Worm (Caenorhabditis elegans) whole organism, L4 larva: ENCODE results near the gene F14H3.5.

Experiments used
- F10B5.3 ChIP-seq: sonication (generic microtip); optimal IDR thresholded peaks from 2 replicates; lab custom pipeline; 2016; ENCODE audit warnings: mild to moderate bottlenecking, missing genetic modification characterization, missing compliant biosample characterization
- F44E2.7 ChIP-seq: fragments of 200-800 bp; sonication (Bioruptor generic); IDR thresholded peaks from 2 replicates; pipeline ENCODE4 v2.1.2; 2022; ENCODE audit warnings: missing genetic modification characterization, missing compliant biosample characterization
- T20F7.1 ChIP-seq: fragments of 200-800 bp; sonication (Bioruptor generic); optimal IDR thresholded peaks from 2 replicates; lab custom pipeline; 2018; ENCODE audit warnings: mild to moderate bottlenecking, missing genetic modification characterization, missing compliant biosample characterization
- T26A8.4 ChIP-seq: fragments of 200-800 bp; sonication (Bioruptor generic); IDR thresholded peaks from 2 replicates; pipeline ENCODE4 v1.3.6; 2022; ENCODE audit warnings: missing genetic modification characterization, missing compliant biosample characterization
- Y48G9A.11 ChIP-seq: fragments of 200-800 bp; sonication (Bioruptor generic); IDR thresholded peaks from 2 replicates; pipeline ENCODE4 v1.3.6; 2022; ENCODE audit warnings: missing genetic modification reagents, missing genetic modification characterization, missing compliant biosample characterization
- ZK337.2 ChIP-seq: fragments of 200-800 bp; sonication (Bioruptor generic); IDR thresholded peaks from 2 replicates; pipeline ENCODE4 v1.3.6; 2022; ENCODE audit warnings: missing genetic modification reagents, missing genetic modification characterization, missing compliant biosample characterization
- ZK546.5 ChIP-seq, 2 experiments: sonication (generic microtip); optimal IDR thresholded peaks; 2 replicates each; lab custom pipeline; 2017; ENCODE audit warnings: missing biosample characterization in 2 of 2, missing genetic modification characterization in 2 of 2
- ama-1 ChIP-seq: fragments of 150-350 bp; optimal IDR thresholded peaks from 2 replicates; lab custom pipeline; 2014; ENCODE audit warnings: inconsistent platforms, mixed read lengths
- ceh-32 ChIP-seq: sonication (generic microtip); optimal IDR thresholded peaks from 2 replicates; lab custom pipeline; 2016; ENCODE audit warnings: mild to moderate bottlenecking, missing genetic modification characterization, missing compliant biosample characterization; ENCODE audit not compliant: poor library complexity
- daf-12 ChIP-seq: fragments of 150-350 bp; optimal IDR thresholded peaks from 2 replicates; lab custom pipeline; 2014; ENCODE audit warnings: missing biosample characterization, missing genetic modification reagents, missing genetic modification characterization
- daf-16 ChIP-seq, 3 experiments: sonication (generic microtip); optimal IDR thresholded peaks; 2 replicates each; lab custom pipeline; 2016 to 2017; ENCODE audit warnings: missing genetic modification characterization in 3 of 3, missing genetic modification reagents in 3 of 3, mild to moderate bottlenecking in 2 of 3, missing compliant biosample characterization in 2 of 3, missing biosample characterization in 1 of 3, moderate library complexity in 1 of 3
- daf-8 ChIP-seq: fragments of 200-800 bp; sonication (Bioruptor generic); IDR thresholded peaks from 2 replicates; pipeline ENCODE4 v1.3.6; 2022; ENCODE audit warnings: missing genetic modification characterization, missing compliant biosample characterization
- dmd-6 ChIP-seq: fragments of 200-800 bp; sonication (Bioruptor generic); IDR thresholded peaks from 2 replicates; pipeline ENCODE4 v1.3.6; 2022; ENCODE audit warnings: missing genetic modification reagents, missing genetic modification characterization, missing compliant biosample characterization
- dmd-9 ChIP-seq: fragments of 200-800 bp; sonication (Bioruptor generic); IDR thresholded peaks from 2 replicates; pipeline ENCODE4 v1.3.6; 2022; ENCODE audit warnings: missing genetic modification reagents, missing genetic modification characterization, missing compliant biosample characterization
- dpl-1 ChIP-seq: fragments of 150-350 bp; optimal IDR thresholded peaks from 2 replicates; lab custom pipeline; 2014; ENCODE audit warnings: missing biosample characterization, missing genetic modification reagents, missing genetic modification characterization
- dve-1 ChIP-seq: sonication (generic microtip); optimal IDR thresholded peaks from 2 replicates; lab custom pipeline; 2017; ENCODE audit warnings: antibody characterized with exemption, mild to moderate bottlenecking, missing genetic modification characterization, missing compliant biosample characterization; ENCODE audit not compliant: insufficient read depth
- egl-27 ChIP-seq: sonication (generic microtip); optimal IDR thresholded peaks from 3 replicates; lab custom pipeline; 2017; ENCODE audit warnings: missing biosample characterization, missing genetic modification reagents, missing genetic modification characterization
- egl-43 ChIP-seq: fragments of 200-800 bp; sonication (Bioruptor generic); IDR thresholded peaks from 2 replicates; pipeline ENCODE4 v1.3.6; 2022; ENCODE audit warnings: missing genetic modification reagents, missing genetic modification characterization, missing compliant biosample characterization
- fkh-10 ChIP-seq: fragments of 150-350 bp; optimal IDR thresholded peaks from 2 replicates; lab custom pipeline; 2014; ENCODE audit warnings: missing biosample characterization, missing genetic modification reagents, missing genetic modification characterization
- hif-1 ChIP-seq, 2 experiments: sonication (generic microtip); optimal IDR thresholded peaks; 2 replicates each; lab custom pipeline; 2016 to 2017; ENCODE audit warnings: missing compliant biosample characterization in 2 of 2, missing genetic modification characterization in 2 of 2, missing genetic modification reagents in 2 of 2, missing genotype in 2 of 2, mild to moderate bottlenecking in 1 of 2
- hlh-11 ChIP-seq: fragments of 200-800 bp; sonication (Bioruptor generic); optimal IDR thresholded peaks from 2 replicates; lab custom pipeline; 2018; ENCODE audit warnings: mild to moderate bottlenecking, missing genetic modification characterization, missing compliant biosample characterization
- hlh-30 ChIP-seq: sonication (generic microtip); optimal IDR thresholded peaks from 2 replicates; lab custom pipeline; 2017; ENCODE audit warnings: antibody characterized with exemption, mild to moderate bottlenecking, missing genetic modification characterization, missing compliant biosample characterization; ENCODE audit not compliant: insufficient read depth
- lin-1 ChIP-seq: fragments of 200-800 bp; sonication (Bioruptor generic); IDR thresholded peaks from 2 replicates; pipeline ENCODE4 v1.3.6; 2022; ENCODE audit warnings: missing genetic modification reagents, missing genetic modification characterization, missing compliant biosample characterization
- lin-15B ChIP-seq: fragments of 150-350 bp; sonication (generic microtip); optimal IDR thresholded peaks from 3 replicates; lab custom pipeline; 2014; ENCODE audit warnings: missing biosample characterization, missing genetic modification characterization
- lir-3 ChIP-seq: sonication (generic microtip); optimal IDR thresholded peaks from 2 replicates; lab custom pipeline; 2016; ENCODE audit warnings: mild to moderate bottlenecking, missing genetic modification characterization, missing compliant biosample characterization
- lsy-2 ChIP-seq, 2 experiments: fragments of 150-350 bp in 1 of 2; sonication (generic microtip) in 1 of 2; optimal IDR thresholded peaks; 2 replicates each; lab custom pipeline; 2014 to 2017; ENCODE audit warnings: missing biosample characterization in 2 of 2, missing genetic modification characterization in 2 of 2
- madf-5 ChIP-seq, 2 experiments: fragments of 200-800 bp; sonication (Bioruptor generic); IDR thresholded peaks; 2 replicates each; pipeline ENCODE4 v1.3.6; 2022; ENCODE audit warnings: missing compliant biosample characterization in 2 of 2, missing genetic modification characterization in 2 of 2
- mdl-1 ChIP-seq, 2 experiments: fragments of 150-350 bp in 1 of 2; sonication (generic microtip) in 1 of 2; optimal IDR thresholded peaks; 2 replicates each; lab custom pipeline; 2014 to 2017; ENCODE audit warnings: missing biosample characterization in 2 of 2, missing genetic modification characterization in 2 of 2
- mxl-3 ChIP-seq: fragments of 200-800 bp; sonication (Bioruptor generic); optimal IDR thresholded peaks from 2 replicates; lab custom pipeline; 2018; ENCODE audit warnings: mild to moderate bottlenecking, missing genetic modification characterization, missing compliant biosample characterization
- nhr-10 ChIP-seq: fragments of 150-350 bp; optimal IDR thresholded peaks from 2 replicates; lab custom pipeline; 2014; ENCODE audit warnings: missing biosample characterization, missing genetic modification characterization
- nhr-102 ChIP-seq: sonication (generic microtip); optimal IDR thresholded peaks from 2 replicates; lab custom pipeline; 2016; ENCODE audit warnings: mild to moderate bottlenecking, missing genetic modification characterization, moderate library complexity, missing compliant biosample characterization
- nhr-11 ChIP-seq: fragments of 150-350 bp; optimal IDR thresholded peaks from 2 replicates; lab custom pipeline; 2014; ENCODE audit warnings: missing biosample characterization, missing genetic modification characterization
- nhr-28 ChIP-seq: fragments of 150-350 bp; optimal IDR thresholded peaks from 2 replicates; lab custom pipeline; 2014; ENCODE audit warnings: missing biosample characterization, missing genetic modification characterization
- nhr-41 ChIP-seq: fragments of 200-800 bp; sonication (Bioruptor generic); IDR thresholded peaks from 2 replicates; pipeline ENCODE4 v1.3.6; 2022; ENCODE audit warnings: missing genetic modification reagents, missing genetic modification characterization, missing compliant biosample characterization
- nhr-42 ChIP-seq: fragments of 200-800 bp; sonication (Bioruptor generic); IDR thresholded peaks from 2 replicates; pipeline ENCODE4 v1.3.6; 2022; ENCODE audit warnings: missing genetic modification characterization, missing compliant biosample characterization
- nhr-48 ChIP-seq: sonication (generic microtip); optimal IDR thresholded peaks from 2 replicates; lab custom pipeline; 2016; ENCODE audit warnings: mild to moderate bottlenecking, missing genetic modification characterization, missing compliant biosample characterization
- nhr-6 ChIP-seq: fragments of 150-350 bp; optimal IDR thresholded peaks from 2 replicates; lab custom pipeline; 2014; ENCODE audit warnings: missing biosample characterization, missing genetic modification characterization
- nhr-77 ChIP-seq: fragments of 150-350 bp; optimal IDR thresholded peaks from 2 replicates; lab custom pipeline; 2014; ENCODE audit warnings: missing biosample characterization, missing genetic modification characterization
- php-3 ChIP-seq: fragments of 200-800 bp; sonication (Bioruptor generic); IDR thresholded peaks from 2 replicates; pipeline ENCODE4 v1.3.6; 2022; ENCODE audit warnings: missing genetic modification reagents, missing genetic modification characterization, missing compliant biosample characterization
- pqm-1 ChIP-seq: sonication (generic microtip); optimal IDR thresholded peaks from 2 replicates; lab custom pipeline; 2017; ENCODE audit warnings: missing biosample characterization, missing genetic modification characterization
- saeg-2 ChIP-seq: fragments of 200-800 bp; sonication (Bioruptor generic); IDR thresholded peaks from 2 replicates; pipeline ENCODE4 v1.3.6; 2022; ENCODE audit warnings: missing genetic modification reagents, missing genetic modification characterization, missing compliant biosample characterization
- sdz-12 ChIP-seq: fragments of 200-800 bp; sonication (Bioruptor generic); optimal IDR thresholded peaks from 2 replicates; lab custom pipeline; 2018; ENCODE audit warnings: mild to moderate bottlenecking, missing genetic modification characterization, missing compliant biosample characterization
- set-16 ChIP-seq: fragments of 200-800 bp; sonication (Bioruptor generic); IDR thresholded peaks from 2 replicates; pipeline ENCODE4 v1.3.6; 2022; ENCODE audit warnings: missing genetic modification reagents, missing genetic modification characterization, missing compliant biosample characterization
- snpc-1.2 ChIP-seq: fragments of 200-800 bp; sonication (Bioruptor generic); IDR thresholded peaks from 2 replicates; pipeline ENCODE4 v1.3.6; 2022; ENCODE audit warnings: missing genetic modification reagents, missing genetic modification characterization, missing compliant biosample characterization
- snpc-4 ChIP-seq: fragments of 150-350 bp; optimal IDR thresholded peaks from 2 replicates; lab custom pipeline; 2014; ENCODE audit warnings: missing biosample characterization, missing genetic modification characterization
- tra-1 ChIP-seq: fragments of 200-800 bp; sonication (Bioruptor generic); IDR thresholded peaks from 2 replicates; pipeline ENCODE4 v1.3.6; 2022; ENCODE audit warnings: missing genetic modification reagents, missing genetic modification characterization, missing compliant biosample characterization
- vab-7 ChIP-seq: fragments of 200-800 bp; sonication (Bioruptor generic); IDR thresholded peaks from 2 replicates; pipeline ENCODE4 v1.3.6; 2022; ENCODE audit warnings: missing genetic modification reagents, missing genetic modification characterization, missing compliant biosample characterization
- zfp-3 ChIP-seq: fragments of 200-800 bp; sonication (Bioruptor generic); conservative IDR thresholded peaks from 2 replicates; pipeline ENCODE4 v1.3.6; 2022; ENCODE audit warnings: missing genetic modification reagents, missing genetic modification characterization, missing compliant biosample characterization
- zip-2 ChIP-seq: fragments of 150-350 bp; optimal IDR thresholded peaks from 2 replicates; lab custom pipeline; 2014; ENCODE audit warnings: missing biosample characterization, missing genetic modification characterization
- ztf-11 ChIP-seq: fragments of 150-350 bp; optimal IDR thresholded peaks from 2 replicates; lab custom pipeline; 2014; ENCODE audit warnings: missing biosample characterization, missing genetic modification characterization

The F14H3.5 gene

DNA sequence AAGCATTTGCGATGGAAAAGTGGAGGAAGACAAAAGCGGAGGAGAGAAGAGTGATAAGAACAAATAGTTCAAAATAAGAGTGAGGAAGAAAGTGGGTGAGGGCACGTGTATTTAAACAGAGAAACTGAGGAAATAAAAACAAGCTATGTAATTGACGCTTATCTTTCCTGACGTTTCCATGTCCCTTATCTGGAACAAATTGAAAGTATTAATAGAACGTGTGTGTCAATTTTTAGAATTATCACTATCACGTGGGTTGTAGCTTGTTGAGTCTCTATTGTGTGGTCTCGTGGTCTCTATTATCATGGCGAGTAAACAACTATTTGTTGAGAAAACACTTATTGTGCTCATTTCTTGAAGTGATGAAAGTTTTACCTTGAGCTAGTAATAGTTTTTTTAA lies 11.0 kb downstream of the F14H3.5 start, which contains the start of gene T10C6.15:
T10C6.15 (minus strand) TSS at position 104 of the 400 bp plus-strand sequence.
- TF ChIP-seq nhr-28 (tag; lab: Kevin White, UChicago) (peak; percentile 80), mxl-3 (GFP tag; lab: Kevin White, UChicago) (peak; percentile 18), zfp-3 (GFP tag; lab: Robert Waterston, UW) (no peak), lin-1 (GFP tag; lab: Robert Waterston, UW) (peak; percentile 83), set-16 (no peak), nhr-102 (tag; lab: Kevin White, UChicago) (peak; percentile 89), lsy-2 (tag; optimal IDR thresholded peaks at IDR 0.05; lab: Kevin White, UChicago) (no peak), nhr-10 (tag; lab: Kevin White, UChicago) (peak; percentile 46), nhr-11 (tag; lab: Kevin White, UChicago) (no peak), nhr-48 (tag; lab: Kevin White, UChicago) (peak; percentile 91), madf-5 (GFP tag; IDR thresholded peaks at IDR 0.05; lab: Robert Waterston, UW) (no peak), nhr-6 (tag; lab: Kevin White, UChicago) (peak; percentile 20), T20F7.1 (GFP tag; lab: Kevin White, UChicago) (peak; percentile 38), nhr-77 (tag; lab: Kevin White, UChicago) (peak; percentile 58), dmd-6 (GFP tag; lab: Robert Waterston, UW) (peak; percentile 95), ZK337.2 (GFP tag; lab: Robert Waterston, UW) (no peak), hlh-11 (peak; percentile 91), mdl-1 (tag; optimal IDR thresholded peaks at IDR 0.05; lab: Kevin White, UChicago) (peak in 1 of 2 experiments; percentile 72), hif-1 (tag; optimal IDR thresholded peaks at IDR 0.05; lab: Kevin White, UChicago) (peak in 1 of 2 experiments; percentile 4), hlh-30 (tag; lab: Kevin White, UChicago) (peak; percentile 77), dve-1 (peak; percentile 97), pqm-1 (tag; lab: Kevin White, UChicago) (peak; percentile 67), daf-16 (GFP tag; optimal IDR thresholded peaks at IDR 0.05; lab: Kevin White, UChicago) (peak in 1 of 2 experiments; percentile 91), daf-16 (tag; optimal IDR thresholded peaks at IDR 0.05; lab: Kevin White, UChicago) (peak; percentile 100), php-3 (GFP tag; lab: Robert Waterston, UW) (peak; percentile 74), tra-1 (GFP tag; lab: Robert Waterston, UW) (peak; percentile 69), dpl-1 (GFP tag; lab: Kevin White, UChicago) (no peak), daf-8 (no peak)

DNA sequence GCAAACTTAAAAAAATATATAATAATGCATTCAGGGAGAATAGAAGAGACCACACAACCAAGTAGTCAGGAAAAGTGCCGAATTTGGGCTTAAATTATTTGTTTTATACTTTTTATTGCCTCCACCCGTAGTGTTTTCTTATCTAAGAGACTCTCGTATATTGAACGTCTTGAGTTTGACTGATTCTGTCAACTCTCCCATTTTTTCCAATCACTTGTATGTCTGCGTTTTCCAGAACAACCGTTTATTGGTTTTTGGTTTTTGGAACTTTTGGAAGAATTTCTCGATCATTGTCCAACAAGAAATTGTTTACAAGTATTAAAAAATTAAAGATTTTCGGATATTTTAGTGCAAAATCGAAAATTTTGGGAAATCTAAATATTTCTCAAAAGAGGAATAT lies 13.2 kb downstream of the F14H3.5 start:
- TF ChIP-seq ama-1 (lab: Kevin White, UChicago) (no peak), saeg-2 (GFP tag; lab: Robert Waterston, UW) (no peak), fkh-10 (GFP tag; lab: Kevin White, UChicago) (no peak), php-3 (GFP tag; lab: Robert Waterston, UW) (peak; percentile 68), T26A8.4 (GFP tag; lab: Robert Waterston, UW) (no peak), nhr-48 (tag; lab: Kevin White, UChicago) (no peak), egl-43 (GFP tag; lab: Robert Waterston, UW) (no peak), nhr-42 (GFP tag; lab: Robert Waterston, UW) (0 out of 2 replicates have a peak, but pooled peaks have one; percentile 5), zip-2 (tag; lab: Kevin White, UChicago) (no peak), vab-7 (GFP tag; lab: Robert Waterston, UW) (no peak), sdz-12 (no peak), F10B5.3 (tag; lab: Kevin White, UChicago) (no peak), lir-3 (no peak), ceh-32 (tag; lab: Kevin White, UChicago) (no peak), daf-12 (tag; lab: Kevin White, UChicago) (no peak), pqm-1 (tag; lab: Kevin White, UChicago) (peak; percentile 2), ZK546.5 (tag; optimal IDR thresholded peaks at IDR 0.05; lab: Kevin White, UChicago) (no peak), mxl-3 (GFP tag; lab: Kevin White, UChicago) (no peak), lin-15B (tag; lab: Kevin White, UChicago) (no peak), snpc-1.2 (no peak), ztf-11 (no peak), nhr-41 (no peak), egl-27 (tag; lab: Kevin White, UChicago) (no peak), snpc-4 (tag; lab: Kevin White, UChicago) (no peak), Y48G9A.11 (no peak), dmd-9 (GFP tag; lab: Robert Waterston, UW) (no peak), F44E2.7 (GFP tag; lab: Robert Waterston, UW) (no peak)
